Fruit fly (Drosophila melanogaster) S2 (cell line): ENCODE measurements around the gene Aatf.
A peak's percentile ranks its signal among the peaks of the same experiment; 100 is the strongest.

Experiments used
- CG8478 ChIP-seq: fragments of >200 bp; optimal IDR thresholded peaks from 2 replicates; lab custom pipeline; 2018
- CTCF ChIP-seq, 2 experiments: fragments of >200 bp; optimal IDR thresholded peaks; 2 replicates each; lab custom pipeline; 2018

Aatf gene

dm6 chr2L:6701409-6702199 is 15.8 kb upstream of the Aatf start:
- TF ChIP-seq CTCF (optimal IDR thresholded peaks at IDR 0.05; lab: Kevin White, UChicago): no peak
- TF ChIP-seq CG8478 (lab: Kevin White, UChicago): no peak

- no peak for TF ChIP-seq CG8478 (lab: Kevin White, UChicago)
- TF ChIP-seq CTCF (optimal IDR thresholded peaks at IDR 0.05; lab: Kevin White, UChicago): no peak
Measured at dm6 chr2L:6705081-6705480, 12.3 kb upstream of the Aatf start.

dm6 chr2L:6706368-6706919 is 11.0 kb upstream of the Aatf start:
- TF ChIP-seq CTCF (optimal IDR thresholded peaks at IDR 0.05; lab: Kevin White, UChicago) (no peak), CG8478 (lab: Kevin White, UChicago) (no peak)

dm6 chr2L:6708997-6709662 is 8.3 kb upstream of the Aatf start, which contains the start of gene Tsp:
Tsp (minus strand) TSS chr2L:6709086.
- TF ChIP-seq CG8478 (lab: Kevin White, UChicago): no peak
- TF ChIP-seq CTCF (optimal IDR thresholded peaks at IDR 0.05; lab: Kevin White, UChicago): no peak

dm6 chr2L:6716182-6716770 is 1.1 kb upstream of the Aatf start, which contains the start of gene AkhR:
AkhR (minus strand) TSS chr2L:6716186.
- TF ChIP-seq CTCF (optimal IDR thresholded peaks at IDR 0.05; lab: Kevin White, UChicago): no peak
- no peak for TF ChIP-seq CG8478 (lab: Kevin White, UChicago)

- TF ChIP-seq CG8478 (lab: Kevin White, UChicago) (no peak), CTCF (optimal IDR thresholded peaks at IDR 0.05; lab: Kevin White, UChicago) (no peak)
Measured at dm6 chr2L:6716921-6717320, 504 bp upstream of the Aatf start.

- TF ChIP-seq CG8478 (lab: Kevin White, UChicago): no peak
- no peak for TF ChIP-seq CTCF (optimal IDR thresholded peaks at IDR 0.05; lab: Kevin White, UChicago)
Measured at dm6 chr2L:6721710-6722109, 4.3 kb downstream of the Aatf start.

dm6 chr2L:6722822-6723749 is 5.7 kb downstream of the Aatf start, which contains the start of gene homer:
homer (minus strand) TSS chr2L:6723359.
- TF ChIP-seq CG8478 (lab: Kevin White, UChicago): no peak
- no peak for TF ChIP-seq CTCF (optimal IDR thresholded peaks at IDR 0.05; lab: Kevin White, UChicago)

dm6 chr2L:6723750-6724503 is 6.5 kb downstream of the Aatf start, which contains the start of gene Liprin-alpha:
Liprin-alpha (plus strand) TSS chr2L:6723903.
- peak in 1 of 2 experiments; percentile 16 for TF ChIP-seq CTCF (optimal IDR thresholded peaks at IDR 0.05; lab: Kevin White, UChicago)
- no peak for TF ChIP-seq CG8478 (lab: Kevin White, UChicago)

dm6 chr2L:6732566-6732965 is 15.1 kb downstream of the Aatf start, which contains the start of gene TTLL3B:
TTLL3B (plus strand) TSS chr2L:6732866.
- TF ChIP-seq CG8478 (lab: Kevin White, UChicago) (no peak), CTCF (optimal IDR thresholded peaks at IDR 0.05; lab: Kevin White, UChicago) (no peak)

dm6 chr2L:6740088-6740487 is 22.7 kb downstream of the Aatf start, which contains the start of gene TTLL3A:
TTLL3A (minus strand) TSS chr2L:6740188.
- TF ChIP-seq CG8478 (lab: Kevin White, UChicago) (no peak), CTCF (optimal IDR thresholded peaks at IDR 0.05; lab: Kevin White, UChicago) (no peak)

dm6 chr2L:6741980-6742591 is 24.7 kb downstream of the Aatf start, which contains the start of gene meng:
meng (plus strand) TSS chr2L:6742502.
- TF ChIP-seq CG8478 (lab: Kevin White, UChicago) (no peak), CTCF (optimal IDR thresholded peaks at IDR 0.05; lab: Kevin White, UChicago) (no peak)
